Fruit fly (Drosophila melanogaster) whole organism, embryonic: Measurements from ENCODE around the gene Trhn.

Source experiments
- Atf6 ChIP-seq: fragments of 200-800 bp; sonication (Bioruptor generic); IDR thresholded peaks from 2 replicates; pipeline ENCODE4 v1.3.6; 2022; ENCODE audit warnings: missing biosample characterization, missing genetic modification characterization
- B-H1 ChIP-seq: fragments of 200-800 bp; sonication (Bioruptor generic); IDR thresholded peaks from 3 replicates; pipeline ENCODE4 v1.3.6; 2022; ENCODE audit warnings: missing biosample characterization, missing genetic modification characterization
- CG10267 ChIP-seq: fragments of 200-800 bp; sonication (Bioruptor generic); optimal IDR thresholded peaks from 2 replicates; lab custom pipeline; 2018; ENCODE audit warnings: missing biosample characterization, mild to moderate bottlenecking, missing genetic modification characterization, moderate library complexity
- CG13624 ChIP-seq: fragments of 200-800 bp; sonication (Bioruptor generic); optimal IDR thresholded peaks from 2 replicates; lab custom pipeline; 2016; ENCODE audit warnings: missing biosample characterization, missing genetic modification characterization
- CG14014 ChIP-seq: fragments of 200-800 bp; sonication (Bioruptor generic); IDR thresholded peaks from 2 replicates; pipeline ENCODE4 v1.3.6; 2022; ENCODE audit warnings: missing biosample characterization, missing genetic modification characterization
- CG1529 ChIP-seq: fragments of 200-800 bp; sonication (Bioruptor generic); optimal IDR thresholded peaks from 3 replicates; lab custom pipeline; 2018; ENCODE audit warnings: missing biosample characterization, missing genetic modification characterization
- CG1603 ChIP-seq: fragments of 200-800 bp; sonication (Bioruptor generic); optimal IDR thresholded peaks from 2 replicates; lab custom pipeline; 2019; ENCODE audit warnings: missing biosample characterization, mild to moderate bottlenecking, missing genetic modification characterization, moderate library complexity
- CG18619 ChIP-seq: fragments of 200-800 bp; sonication (Bioruptor generic); optimal IDR thresholded peaks from 3 replicates; lab custom pipeline; 2017; ENCODE audit warnings: missing biosample characterization, mild to moderate bottlenecking, missing genetic modification characterization
- CG2889 ChIP-seq: fragments of 200-800 bp; sonication (Bioruptor generic); IDR thresholded peaks from 3 replicates; pipeline ENCODE4 v1.3.6; 2022; ENCODE audit warnings: missing biosample characterization, missing genetic modification characterization
- CG30431 ChIP-seq: fragments of 200-800 bp; sonication (Bioruptor generic); optimal IDR thresholded peaks from 2 replicates; lab custom pipeline; 2017; ENCODE audit warnings: missing biosample characterization, missing genetic modification characterization
- CG31441 ChIP-seq: fragments of 200-800 bp; sonication (Bioruptor generic); IDR thresholded peaks from 2 replicates; pipeline ENCODE4 v1.3.6; 2022; ENCODE audit warnings: missing biosample characterization, missing genetic modification characterization
- CG34224 ChIP-seq: fragments of 200-800 bp; sonication (Bioruptor generic); IDR thresholded peaks from 3 replicates; pipeline ENCODE4 v1.3.6; 2022; ENCODE audit warnings: missing biosample characterization, missing genetic modification characterization; ENCODE audit not compliant: partially characterized antibody
- CG3847 ChIP-seq: fragments of 200-800 bp; sonication (Bioruptor generic); IDR thresholded peaks from 2 replicates; pipeline ENCODE4 v1.3.6; 2022; ENCODE audit warnings: missing biosample characterization, missing genetic modification characterization
- CG4360 ChIP-seq: fragments of 200-800 bp; sonication (Bioruptor generic); IDR thresholded peaks from 2 replicates; pipeline ENCODE4 v1.3.6; 2022; ENCODE audit warnings: missing biosample characterization, missing genetic modification characterization
- CG4707 ChIP-seq: fragments of 200-800 bp; sonication (Bioruptor generic); optimal IDR thresholded peaks from 2 replicates; lab custom pipeline; 2018; ENCODE audit warnings: missing biosample characterization, mild to moderate bottlenecking, missing genetic modification characterization, moderate library complexity
- CG6175 ChIP-seq: fragments of 200-800 bp; sonication (Bioruptor generic); IDR thresholded peaks from 3 replicates; pipeline ENCODE4 v1.3.6; 2022; ENCODE audit warnings: missing biosample characterization, missing genetic modification characterization
- CG7786 ChIP-seq: fragments of 200-800 bp; sonication (Bioruptor generic); optimal IDR thresholded peaks from 2 replicates; lab custom pipeline; 2016; ENCODE audit warnings: missing biosample characterization, missing genetic modification characterization
- CG8089 ChIP-seq: fragments of 200-800 bp; sonication (Bioruptor generic); optimal IDR thresholded peaks from 3 replicates; lab custom pipeline; 2016; ENCODE audit warnings: missing biosample characterization, missing genetic modification characterization
- CG8290 ChIP-seq, 3 experiments: fragments of 200-800 bp; sonication (Bioruptor generic); optimal IDR thresholded peaks; 2 replicates each; lab custom pipeline; 2016 to 2019; ENCODE audit warnings: missing biosample characterization in 3 of 3, missing genetic modification characterization in 3 of 3, mild to moderate bottlenecking in 2 of 3, moderate library complexity in 1 of 3
- CkIIα-i1 ChIP-seq: fragments of 200-800 bp; sonication (Bioruptor generic); IDR thresholded peaks from 2 replicates; pipeline ENCODE4 v1.3.6; 2022; ENCODE audit warnings: missing biosample characterization, missing genetic modification characterization
- Dbx ChIP-seq: fragments of 200-800 bp; sonication (Bioruptor generic); IDR thresholded peaks from 3 replicates; pipeline ENCODE4 v1.3.6; 2022; ENCODE audit warnings: missing biosample characterization, missing genetic modification characterization
- Dfd ChIP-seq, 2 experiments: fragments of >200 bp; optimal IDR thresholded peaks; 2 replicates each; lab custom pipeline; 2017; ENCODE audit warnings: missing biosample characterization in 2 of 2, missing genetic modification characterization in 2 of 2
- Dip2 ChIP-seq: fragments of 200-800 bp; sonication (Bioruptor generic); IDR thresholded peaks from 2 replicates; pipeline ENCODE4 v1.3.6; 2022; ENCODE audit warnings: missing biosample characterization, missing genetic modification characterization
- Dip3 ChIP-seq: fragments of 200-800 bp; sonication (Bioruptor generic); optimal IDR thresholded peaks from 3 replicates; lab custom pipeline; 2016; ENCODE audit warnings: missing biosample characterization, missing genetic modification characterization
- Doc3 ChIP-seq: fragments of 200-800 bp; sonication (Bioruptor generic); IDR thresholded peaks from 3 replicates; pipeline ENCODE4 v1.3.6; 2022; ENCODE audit warnings: missing biosample characterization, missing genetic modification characterization; ENCODE audit not compliant: partially characterized antibody
- Drgx ChIP-seq: fragments of 200-800 bp; sonication (Bioruptor generic); IDR thresholded peaks from 2 replicates; pipeline ENCODE4 v1.3.6; 2022; ENCODE audit warnings: missing biosample characterization, missing genetic modification characterization
- E2f1 ChIP-seq: fragments of 200-800 bp; sonication (Bioruptor generic); IDR thresholded peaks from 2 replicates; pipeline ENCODE4 v1.3.6; 2022; ENCODE audit warnings: missing biosample characterization, missing genetic modification characterization
- Ets65A ChIP-seq: fragments of 200-800 bp; sonication (Bioruptor generic); peaks from one replicate; lab custom pipeline; 2016; ENCODE audit warnings: missing biosample characterization, missing genetic modification characterization
- Ets97D ChIP-seq: fragments of 200-800 bp; sonication (Bioruptor generic); optimal IDR thresholded peaks from 3 replicates; lab custom pipeline; 2016; ENCODE audit warnings: missing biosample characterization, missing genetic modification characterization
- Fer1 ChIP-seq: fragments of 200-800 bp; sonication (Bioruptor generic); optimal IDR thresholded peaks from 2 replicates; lab custom pipeline; 2017; ENCODE audit warnings: missing biosample characterization, mild to moderate bottlenecking, missing genetic modification characterization
- Fer3 ChIP-seq: fragments of 200-800 bp; sonication (Bioruptor generic); optimal IDR thresholded peaks from 2 replicates; lab custom pipeline; 2018; ENCODE audit warnings: missing biosample characterization, mild to moderate bottlenecking, missing genetic modification characterization, moderate library complexity
- Lhr ChIP-seq: fragments of 200-800 bp; sonication (Bioruptor generic); optimal IDR thresholded peaks from 3 replicates; lab custom pipeline; 2017; ENCODE audit warnings: mild to moderate bottlenecking, missing biosample characterization, missing genetic modification reagents, missing genetic modification characterization
- Meics ChIP-seq: fragments of 200-800 bp; sonication (Bioruptor generic); optimal IDR thresholded peaks from 2 replicates; lab custom pipeline; 2017; ENCODE audit warnings: missing biosample characterization, mild to moderate bottlenecking, missing genetic modification characterization
- Myb ChIP-seq: fragments of 200-800 bp; sonication (Bioruptor generic); optimal IDR thresholded peaks from 2 replicates; lab custom pipeline; 2016; ENCODE audit warnings: missing biosample characterization, missing genetic modification characterization
- NFAT ChIP-seq: fragments of 200-800 bp; sonication (Bioruptor generic); IDR thresholded peaks from 2 replicates; pipeline ENCODE4 v1.3.6; 2022; ENCODE audit warnings: missing biosample characterization, missing genetic modification characterization
- Oaz ChIP-seq: fragments of 200-800 bp; sonication (Bioruptor generic); IDR thresholded peaks from 2 replicates; pipeline ENCODE4 v1.3.6; 2022; ENCODE audit warnings: missing biosample characterization, missing genetic modification characterization
- Sry-δ ChIP-seq: fragments of 200-800 bp; sonication (Bioruptor generic); optimal IDR thresholded peaks from 2 replicates; lab custom pipeline; 2016; ENCODE audit warnings: missing biosample characterization, missing genetic modification characterization
- Ssrp ChIP-seq: fragments of 200-800 bp; sonication (Bioruptor generic); optimal IDR thresholded peaks from 2 replicates; lab custom pipeline; 2018; ENCODE audit warnings: missing biosample characterization, mild to moderate bottlenecking, missing genetic modification characterization, moderate library complexity
- Xbp1 ChIP-seq: fragments of 200-800 bp; sonication (Bioruptor generic); optimal IDR thresholded peaks from 3 replicates; lab custom pipeline; 2016; ENCODE audit warnings: missing biosample characterization, mild to moderate bottlenecking, missing genetic modification characterization
- bcd ChIP-seq: fragments of 200-800 bp; sonication (Bioruptor generic); optimal IDR thresholded peaks from 2 replicates; lab custom pipeline; 2017; ENCODE audit warnings: missing biosample characterization, mild to moderate bottlenecking, missing genetic modification characterization
- br ChIP-seq: fragments of >200 bp; optimal IDR thresholded peaks from 2 replicates; lab custom pipeline; 2017
- dan ChIP-seq: fragments of 200-800 bp; sonication (Bioruptor generic); IDR thresholded peaks from 2 replicates; pipeline ENCODE4 v1.3.6; 2022; ENCODE audit warnings: missing biosample characterization, missing genetic modification characterization
- danr ChIP-seq: fragments of 200-800 bp; sonication (Bioruptor generic); IDR thresholded peaks from 2 replicates; pipeline ENCODE4 v1.3.6; 2022; ENCODE audit warnings: missing biosample characterization, missing genetic modification characterization
- dmrt99B ChIP-seq: fragments of 200-800 bp; sonication (Bioruptor generic); optimal IDR thresholded peaks from 2 replicates; lab custom pipeline; 2018; ENCODE audit warnings: missing biosample characterization, mild to moderate bottlenecking, missing genetic modification characterization, moderate library complexity
- dysf ChIP-seq: fragments of 200-800 bp; sonication (Bioruptor generic); IDR thresholded peaks from 3 replicates; pipeline ENCODE4 v1.3.6; 2022; ENCODE audit warnings: missing biosample characterization, missing genetic modification characterization
- en ChIP-seq: fragments of 200-800 bp; sonication (Bioruptor generic); optimal IDR thresholded peaks from 2 replicates; lab custom pipeline; 2016; ENCODE audit warnings: missing biosample characterization, missing genetic modification characterization
- lab ChIP-seq: fragments of 200-800 bp; sonication (Bioruptor generic); optimal IDR thresholded peaks from 3 replicates; lab custom pipeline; 2017; ENCODE audit warnings: missing biosample characterization, missing genetic modification characterization, mild to moderate bottlenecking, moderate library complexity, missing genetic modification reagents
- mld ChIP-seq: fragments of 200-800 bp; sonication (Bioruptor generic); IDR thresholded peaks from 3 replicates; pipeline ENCODE4 v1.3.6; 2022; ENCODE audit warnings: missing biosample characterization, missing genetic modification characterization; ENCODE audit not compliant: partially characterized antibody
- sd ChIP-seq: fragments of 200-800 bp; sonication (Bioruptor generic); optimal IDR thresholded peaks from 3 replicates; lab custom pipeline; 2018; ENCODE audit warnings: missing biosample characterization, mild to moderate bottlenecking, missing genetic modification characterization, moderate library complexity
- tgo ChIP-seq: fragments of 200-800 bp; sonication (Bioruptor generic); IDR thresholded peaks from 3 replicates; pipeline ENCODE4 v1.3.6; 2022; ENCODE audit warnings: missing biosample characterization, missing genetic modification characterization
- trh ChIP-seq: fragments of 200-800 bp; sonication (Bioruptor generic); optimal IDR thresholded peaks from 2 replicates; lab custom pipeline; 2016; ENCODE audit warnings: missing biosample characterization, missing genetic modification characterization
- zen2 ChIP-seq: fragments of 200-800 bp; sonication (Bioruptor generic); IDR thresholded peaks from 3 replicates; pipeline ENCODE4 v1.3.6; 2022; ENCODE audit warnings: missing biosample characterization, missing genetic modification characterization; ENCODE audit not compliant: partially characterized antibody

Trhn gene

dm6 chr3L:1183467-1183866, 9.5 kb downstream of the Trhn start (continued):
- TF ChIP-seq dysf (peak; percentile 52; the same call in 1 of the 3 replicates), CG8089 (GFP tag; lab: Kevin White, UChicago) (no peak), mld (GFP tag; lab: Robert Waterston, UW) (no peak), dan (GFP tag; lab: Robert Waterston, UW) (no peak), CG34224 (no peak), CG31441 (no peak), Dfd (GFP tag; optimal IDR thresholded peaks at IDR 0.05; lab: Kevin White, UChicago) (no peak), CG30431 (no peak), Meics (GFP tag; lab: Kevin White, UChicago) (peak; percentile 44), Dip2 (no peak), CG3847 (GFP tag; lab: Robert Waterston, UW) (no peak), CG18619 (GFP tag; lab: Kevin White, UChicago) (no peak), E2f1 (GFP tag; lab: Robert Waterston, UW) (no peak), Drgx (GFP tag; lab: Robert Waterston, UW) (no peak), tgo (peak; percentile 22; the same call in 1 of the 3 replicates), br (no peak), CG14014 (GFP tag; lab: Robert Waterston, UW) (0 out of 2 replicates have a peak, but pooled peaks have one; percentile 44), lab (GFP tag; lab: Kevin White, UChicago) (peak; percentile 53), CG13624 (GFP tag; lab: Kevin White, UChicago) (no peak), Xbp1 (GFP tag; lab: Kevin White, UChicago) (no peak), CkIIα-i1 (GFP tag; lab: Robert Waterston, UW) (no peak), bcd (GFP tag; lab: Kevin White, UChicago) (peak; percentile 20), Ets97D (GFP tag; lab: Kevin White, UChicago) (no peak), CG4707 (GFP tag; lab: Kevin White, UChicago) (no peak), NFAT (GFP tag; lab: Robert Waterston, UW) (no peak), CG7786 (GFP tag; lab: Kevin White, UChicago) (no peak), Sry-δ (GFP tag; lab: Kevin White, UChicago) (no peak), Oaz (GFP tag; lab: Robert Waterston, UW) (0 out of 2 replicates have a peak, but pooled peaks have one; percentile 27), en (GFP tag; lab: Kevin White, UChicago) (no peak), CG1529 (no peak), Myb (GFP tag; lab: Kevin White, UChicago) (no peak), zen2 (GFP tag; lab: Robert Waterston, UW) (no peak), dmrt99B (tag; lab: Kevin White, UChicago) (peak; percentile 29), Ssrp (no peak), CG10267 (no peak), CG2889 (no peak), CG4360 (GFP tag; lab: Robert Waterston, UW) (no peak), sd (tag; lab: Kevin White, UChicago) (no peak), CG1603 (no peak), CG8290 (GFP tag; optimal IDR thresholded peaks at IDR 0.05; lab: Kevin White, UChicago) (no peak), CG8290 (tag; optimal IDR thresholded peaks at IDR 0.05; lab: Kevin White, UChicago) (peak in 1 of 2 experiments; percentile 60), B-H1 (GFP tag; lab: Robert Waterston, UW) (no peak), trh (no peak), Doc3 (GFP tag; lab: Robert Waterston, UW) (no peak), danr (GFP tag; lab: Robert Waterston, UW) (no peak), Dbx (GFP tag; lab: Robert Waterston, UW) (peak; percentile 60; the same call in 1 of the 3 replicates), Lhr (GFP tag; lab: Kevin White, UChicago) (no peak), CG6175 (no peak), Fer3 (tag; lab: Kevin White, UChicago) (peak; percentile 7), Atf6 (GFP tag; lab: Robert Waterston, UW) (peak; percentile 31; the same call in 1 of the 2 replicates), Dip3 (GFP tag; lab: Kevin White, UChicago) (no peak), Fer1 (GFP tag; lab: Kevin White, UChicago) (no peak), Ets65A (GFP tag; lab: Kevin White, UChicago) (peak; percentile 87)
